Worm (Caenorhabditis elegans) whole organism, late embryonic: ENCODE measurements around the gene col-17.

Experiments used
- C38D4.7 ChIP-seq: fragments of 200-800 bp; sonication (Bioruptor generic); optimal IDR thresholded peaks from 2 replicates; lab custom pipeline; 2018; ENCODE audit warnings: mild to moderate bottlenecking, missing genetic modification characterization, moderate library complexity, missing compliant biosample characterization
- ama-1 ChIP-seq: fragments of 150-350 bp; optimal IDR thresholded peaks from 2 replicates; lab custom pipeline; 2014
- ceh-34 ChIP-seq: sonication (generic microtip); optimal IDR thresholded peaks from 2 replicates; lab custom pipeline; 2016; ENCODE audit warnings: mild to moderate bottlenecking, missing genetic modification characterization, missing compliant biosample characterization
- eyg-1 ChIP-seq: sonication (generic microtip); optimal IDR thresholded peaks from 2 replicates; lab custom pipeline; 2016; ENCODE audit warnings: missing genotype, missing genetic modification characterization, missing compliant biosample characterization
- fkh-10 ChIP-seq: fragments of 150-350 bp; optimal IDR thresholded peaks from 2 replicates; lab custom pipeline; 2014; ENCODE audit warnings: missing biosample characterization, missing genetic modification reagents, missing genetic modification characterization
- hlh-30 ChIP-seq: sonication (generic microtip); optimal IDR thresholded peaks from 2 replicates; lab custom pipeline; 2017; ENCODE audit warnings: antibody characterized with exemption, missing genetic modification characterization, missing compliant biosample characterization; ENCODE audit not compliant: insufficient read depth
- nhr-11 ChIP-seq: fragments of 150-350 bp; optimal IDR thresholded peaks from 2 replicates; lab custom pipeline; 2014; ENCODE audit warnings: missing biosample characterization, missing genetic modification characterization
- odd-2 ChIP-seq: sonication (generic microtip); optimal IDR thresholded peaks from 2 replicates; lab custom pipeline; 2017; ENCODE audit warnings: antibody characterized with exemption, mild to moderate bottlenecking, missing genetic modification characterization, missing compliant biosample characterization
- pha-4 ChIP-seq: fragments of 150-350 bp; optimal IDR thresholded peaks from 2 replicates; lab custom pipeline; 2018; ENCODE audit warnings: missing biosample characterization, missing genetic modification reagents, missing genetic modification characterization
- pqm-1 ChIP-seq: sonication (generic microtip); optimal IDR thresholded peaks from 2 replicates; lab custom pipeline; 2016; ENCODE audit warnings: missing genetic modification characterization, missing compliant biosample characterization
- pros-1 ChIP-seq: fragments of 150-350 bp; optimal IDR thresholded peaks from 2 replicates; lab custom pipeline; 2014; ENCODE audit warnings: missing biosample characterization, missing genetic modification reagents, missing genetic modification characterization
- syd-9 ChIP-seq: sonication (generic microtip); optimal IDR thresholded peaks from 2 replicates; lab custom pipeline; 2016; ENCODE audit warnings: mild to moderate bottlenecking, missing genetic modification characterization, moderate library complexity, missing compliant biosample characterization
- tbx-2 ChIP-seq: sonication (generic microtip); optimal IDR thresholded peaks from 2 replicates; lab custom pipeline; 2016; ENCODE audit warnings: missing genetic modification characterization, missing compliant biosample characterization
- ttx-3 ChIP-seq: sonication (generic microtip); optimal IDR thresholded peaks from 2 replicates; lab custom pipeline; 2016; ENCODE audit warnings: missing genetic modification reagents, missing genetic modification characterization, missing compliant biosample characterization

- no peak for TF ChIP-seq pqm-1
- TF ChIP-seq C38D4.7: no peak
- no peak for TF ChIP-seq ceh-34 (tag; lab: Kevin White, UChicago)
- TF ChIP-seq ama-1: no peak
- TF ChIP-seq syd-9 (tag; lab: Kevin White, UChicago): no peak
- no peak for TF ChIP-seq hlh-30 (tag; lab: Kevin White, UChicago)
- TF ChIP-seq nhr-11 (tag; lab: Kevin White, UChicago): no peak
- no peak for TF ChIP-seq tbx-2 (tag; lab: Kevin White, UChicago)
- TF ChIP-seq eyg-1 (tag; lab: Kevin White, UChicago): no peak
- no peak for TF ChIP-seq pros-1 (tag; lab: Kevin White, UChicago)
- TF ChIP-seq fkh-10 (GFP tag; lab: Kevin White, UChicago): no peak
- no peak for TF ChIP-seq pha-4
- no peak for TF ChIP-seq odd-2 (tag; lab: Kevin White, UChicago)
- no peak for TF ChIP-seq ttx-3
These were observed 48.2 kb upstream of the col-17 start for ce11 chrII:4915572-4915971.
